Fruit fly (Drosophila melanogaster) whole organism, prepupa: ENCODE results near the gene CG11382.

Experiments used
- Blimp-1 ChIP-seq: fragments of 200-800 bp; sonication (Bioruptor generic); optimal IDR thresholded peaks from 3 replicates; lab custom pipeline; 2017; ENCODE audit warnings: missing biosample characterization, missing genetic modification characterization, mild to moderate bottlenecking, moderate library complexity, missing genetic modification reagents
- CG10631 ChIP-seq: fragments of 200-800 bp; sonication (Bioruptor generic); optimal IDR thresholded peaks from 2 replicates; lab custom pipeline; 2016; ENCODE audit warnings: missing biosample characterization, missing genetic modification characterization
- CG11294 ChIP-seq: fragments of 200-800 bp; sonication (Bioruptor generic); IDR thresholded peaks from 2 replicates; pipeline ENCODE4 v1.3.6; 2022; ENCODE audit warnings: missing biosample characterization, missing genetic modification characterization
- CG15336 ChIP-seq: fragments of 200-800 bp; sonication (Bioruptor generic); IDR thresholded peaks from 2 replicates; pipeline ENCODE4 v1.3.6; 2022; ENCODE audit warnings: missing biosample characterization, missing genetic modification characterization
- CG1621 ChIP-seq: fragments of 200-800 bp; sonication (Bioruptor generic); optimal IDR thresholded peaks from 3 replicates; lab custom pipeline; 2018; ENCODE audit warnings: missing biosample characterization, mild to moderate bottlenecking, missing genetic modification characterization
- CG16779 ChIP-seq: fragments of 200-800 bp; sonication (Bioruptor generic); optimal IDR thresholded peaks from 3 replicates; lab custom pipeline; 2017; ENCODE audit warnings: missing biosample characterization, mild to moderate bottlenecking, missing genetic modification characterization
- CG31627 ChIP-seq: fragments of 200-800 bp; sonication (Bioruptor generic); optimal IDR thresholded peaks from 3 replicates; lab custom pipeline; 2016; ENCODE audit warnings: missing biosample characterization, missing genetic modification characterization
- CG32006 ChIP-seq: fragments of 200-800 bp; sonication (Bioruptor generic); optimal IDR thresholded peaks from 3 replicates; lab custom pipeline; 2017; ENCODE audit warnings: missing biosample characterization, mild to moderate bottlenecking, missing genetic modification characterization
- CG3919 ChIP-seq: fragments of 200-800 bp; sonication (Bioruptor generic); optimal IDR thresholded peaks from 3 replicates; lab custom pipeline; 2016; ENCODE audit warnings: missing biosample characterization, missing genetic modification characterization
- CG4318 ChIP-seq: fragments of 200-800 bp; sonication (Bioruptor generic); optimal IDR thresholded peaks from 3 replicates; lab custom pipeline; 2017; ENCODE audit warnings: missing biosample characterization, mild to moderate bottlenecking, missing genetic modification characterization
- CG6276 ChIP-seq: fragments of 200-800 bp; sonication (Bioruptor generic); optimal IDR thresholded peaks from 2 replicates; lab custom pipeline; 2017; ENCODE audit warnings: missing biosample characterization, mild to moderate bottlenecking, missing genetic modification characterization
- CG6792 ChIP-seq: fragments of 200-800 bp; sonication (Bioruptor generic); optimal IDR thresholded peaks from 3 replicates; lab custom pipeline; 2016; ENCODE audit warnings: missing biosample characterization, missing genetic modification characterization
- CG6808 ChIP-seq: fragments of 200-800 bp; sonication (Bioruptor generic); optimal IDR thresholded peaks from 3 replicates; lab custom pipeline; 2017; ENCODE audit warnings: missing biosample characterization, missing genetic modification characterization, mild to moderate bottlenecking, moderate library complexity, missing genetic modification reagents
- CG6854 ChIP-seq: fragments of 200-800 bp; sonication (Bioruptor generic); optimal IDR thresholded peaks from 2 replicates; lab custom pipeline; 2017; ENCODE audit warnings: missing biosample characterization, mild to moderate bottlenecking, missing genetic modification characterization
- CG7368 ChIP-seq: fragments of 200-800 bp; sonication (Bioruptor generic); optimal IDR thresholded peaks from 3 replicates; lab custom pipeline; 2016; ENCODE audit warnings: missing biosample characterization, missing genetic modification characterization
- CG8319 ChIP-seq: fragments of 200-800 bp; sonication (Bioruptor generic); optimal IDR thresholded peaks from 3 replicates; lab custom pipeline; 2016; ENCODE audit warnings: missing biosample characterization, missing genetic modification characterization
- CG8632 ChIP-seq: fragments of 200-800 bp; sonication (Bioruptor generic); optimal IDR thresholded peaks from 3 replicates; lab custom pipeline; 2016; ENCODE audit warnings: missing biosample characterization, missing genetic modification characterization
- CG9139 ChIP-seq: fragments of 200-800 bp; sonication (Bioruptor generic); optimal IDR thresholded peaks from 3 replicates; lab custom pipeline; 2017; ENCODE audit warnings: missing biosample characterization, mild to moderate bottlenecking, missing genetic modification characterization
- Eip75B ChIP-seq: fragments of 200-800 bp; sonication (Bioruptor generic); optimal IDR thresholded peaks from 3 replicates; lab custom pipeline; 2016; ENCODE audit warnings: missing biosample characterization, missing genetic modification characterization
- Eip78C ChIP-seq: fragments of 200-800 bp; sonication (Bioruptor generic); peaks from one replicate; lab custom pipeline; 2016; ENCODE audit warnings: missing biosample characterization, missing genetic modification characterization
- Eip93F ChIP-seq: fragments of 200-800 bp; sonication (Bioruptor generic); optimal IDR thresholded peaks from 2 replicates; lab custom pipeline; 2016; ENCODE audit warnings: missing biosample characterization, mild to moderate bottlenecking, missing genetic modification characterization
- Ets96B ChIP-seq: fragments of 200-800 bp; optimal IDR thresholded peaks from 2 replicates; lab custom pipeline; 2019; ENCODE audit warnings: missing biosample characterization, mild to moderate bottlenecking, missing genetic modification characterization, moderate library complexity
- Gug ChIP-seq: fragments of 200-800 bp; sonication (Bioruptor generic); IDR thresholded peaks from 2 replicates; pipeline ENCODE4 v1.3.6; 2022; ENCODE audit warnings: missing biosample characterization, missing genetic modification characterization
- Hr4 ChIP-seq: fragments of 200-800 bp; sonication (Bioruptor generic); optimal IDR thresholded peaks from 3 replicates; lab custom pipeline; 2016; ENCODE audit warnings: missing biosample characterization, missing genetic modification characterization
- Lpt ChIP-seq: fragments of 200-800 bp; sonication (Bioruptor generic); optimal IDR thresholded peaks from 3 replicates; lab custom pipeline; 2016; ENCODE audit warnings: missing biosample characterization, missing genetic modification characterization
- Met ChIP-seq: fragments of 200-800 bp; sonication (Bioruptor generic); optimal IDR thresholded peaks from 3 replicates; lab custom pipeline; 2016; ENCODE audit warnings: missing biosample characterization, missing genetic modification characterization
- OdsH ChIP-seq: fragments of 200-800 bp; sonication (Bioruptor generic); optimal IDR thresholded peaks from 3 replicates; lab custom pipeline; 2016; ENCODE audit warnings: missing biosample characterization, missing genetic modification characterization
- Smox ChIP-seq: fragments of 200-800 bp; sonication (Bioruptor generic); optimal IDR thresholded peaks from 3 replicates; lab custom pipeline; 2016; ENCODE audit warnings: missing biosample characterization, missing genetic modification characterization
- Sox14 ChIP-seq: fragments of 200-800 bp; sonication (Bioruptor generic); optimal IDR thresholded peaks from 3 replicates; lab custom pipeline; 2016; ENCODE audit warnings: missing biosample characterization, missing genetic modification characterization
- Sox15 ChIP-seq: fragments of 200-800 bp; sonication (Bioruptor generic); optimal IDR thresholded peaks from 3 replicates; lab custom pipeline; 2016; ENCODE audit warnings: missing biosample characterization, missing genetic modification characterization
- achi ChIP-seq: fragments of 200-800 bp; sonication (Bioruptor generic); optimal IDR thresholded peaks from 3 replicates; lab custom pipeline; 2016; ENCODE audit warnings: missing biosample characterization, missing genetic modification characterization
- acj6 ChIP-seq: fragments of 200-800 bp; sonication (Bioruptor generic); optimal IDR thresholded peaks from 3 replicates; lab custom pipeline; 2016; ENCODE audit warnings: missing biosample characterization, missing genetic modification characterization
- dac ChIP-seq: fragments of 200-800 bp; sonication (Bioruptor generic); optimal IDR thresholded peaks from 2 replicates; lab custom pipeline; 2017; ENCODE audit warnings: missing biosample characterization, mild to moderate bottlenecking, missing genetic modification characterization
- dsx ChIP-seq: fragments of 200-800 bp; optimal IDR thresholded peaks from 3 replicates; lab custom pipeline; 2019; ENCODE audit warnings: missing biosample characterization, mild to moderate bottlenecking, missing genetic modification characterization, moderate library complexity; ENCODE audit not compliant: poor library complexity, severe bottlenecking
- eg ChIP-seq: fragments of 200-800 bp; sonication (Bioruptor generic); IDR thresholded peaks from 3 replicates; pipeline ENCODE4 v1.3.6; 2022; ENCODE audit warnings: missing biosample characterization, missing genetic modification characterization
- esn ChIP-seq: fragments of 200-800 bp; sonication (Bioruptor generic); optimal IDR thresholded peaks from 2 replicates; lab custom pipeline; 2016; ENCODE audit warnings: missing biosample characterization, mild to moderate bottlenecking, missing genetic modification characterization, moderate library complexity
- lz ChIP-seq: fragments of 200-800 bp; sonication (Bioruptor generic); optimal IDR thresholded peaks from 3 replicates; lab custom pipeline; 2016; ENCODE audit warnings: missing biosample characterization, missing genetic modification characterization
- net ChIP-seq: fragments of 200-800 bp; sonication (Bioruptor generic); optimal IDR thresholded peaks from 3 replicates; lab custom pipeline; 2016; ENCODE audit warnings: missing biosample characterization, missing genetic modification characterization
- pdm3 ChIP-seq: fragments of 200-800 bp; sonication (Bioruptor generic); optimal IDR thresholded peaks from 3 replicates; lab custom pipeline; 2016; ENCODE audit warnings: missing biosample characterization, missing genetic modification characterization
- salr ChIP-seq, 2 experiments: fragments of 200-800 bp; sonication (Bioruptor generic); optimal IDR thresholded peaks; 3 replicates each; lab custom pipeline; 2016 to 2018; ENCODE audit warnings: missing biosample characterization in 2 of 2, missing genetic modification characterization in 2 of 2, mild to moderate bottlenecking in 1 of 2
- spab ChIP-seq: fragments of 200-800 bp; sonication (Bioruptor generic); optimal IDR thresholded peaks from 2 replicates; lab custom pipeline; 2017; ENCODE audit warnings: missing biosample characterization, mild to moderate bottlenecking, missing genetic modification characterization, missing genetic modification reagents
- ss ChIP-seq, 2 experiments: fragments of 200-800 bp; sonication (Bioruptor generic); optimal IDR thresholded peaks; 2 replicates in 1 of 2; 3 replicates in 1 of 2; lab custom pipeline; 2017 to 2018; ENCODE audit warnings: mild to moderate bottlenecking in 2 of 2, missing biosample characterization in 2 of 2, missing genetic modification characterization in 2 of 2, moderate library complexity in 1 of 2
- svp ChIP-seq: fragments of 200-800 bp; sonication (Bioruptor generic); peaks from one replicate; lab custom pipeline; 2016; ENCODE audit warnings: missing biosample characterization, missing genetic modification characterization
- topi ChIP-seq: fragments of 200-800 bp; sonication (Bioruptor generic); optimal IDR thresholded peaks from 3 replicates; lab custom pipeline; 2016; ENCODE audit warnings: missing biosample characterization, missing genetic modification characterization

Gene CG11382

DNA sequence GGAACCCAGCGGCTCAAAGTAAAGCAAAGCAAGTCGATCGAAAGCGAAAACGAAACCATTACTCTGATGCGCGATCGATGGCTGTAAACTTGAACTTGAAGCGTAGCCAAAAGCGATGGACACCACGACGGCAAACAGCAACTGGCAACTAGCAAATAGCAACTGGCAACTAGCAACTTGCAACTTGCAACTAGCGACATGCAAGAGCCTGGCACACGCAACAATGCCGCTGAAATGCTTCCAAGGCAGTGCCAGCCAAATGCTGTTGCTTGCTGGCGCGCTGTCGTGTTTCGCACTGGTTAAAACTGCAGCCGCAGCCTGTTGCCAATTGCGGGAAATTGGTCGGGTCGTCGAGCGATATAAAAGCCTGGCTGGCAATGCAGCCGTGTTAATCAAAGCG, 28.4 kb upstream of the CG11382 start, which contains the start of gene CG14627:
Gene CG14627, plus strand, starts transcription at position 301 of the 400 bp plus-strand sequence.
- TF ChIP-seq Eip78C (GFP tag; lab: Kevin White, UChicago) (peak; percentile 11), salr (GFP tag; optimal IDR thresholded peaks at IDR 0.05; lab: Kevin White, UChicago) (no peak)
- TF ChIP-seq, all 60 proteins: peak for 1

DNA sequence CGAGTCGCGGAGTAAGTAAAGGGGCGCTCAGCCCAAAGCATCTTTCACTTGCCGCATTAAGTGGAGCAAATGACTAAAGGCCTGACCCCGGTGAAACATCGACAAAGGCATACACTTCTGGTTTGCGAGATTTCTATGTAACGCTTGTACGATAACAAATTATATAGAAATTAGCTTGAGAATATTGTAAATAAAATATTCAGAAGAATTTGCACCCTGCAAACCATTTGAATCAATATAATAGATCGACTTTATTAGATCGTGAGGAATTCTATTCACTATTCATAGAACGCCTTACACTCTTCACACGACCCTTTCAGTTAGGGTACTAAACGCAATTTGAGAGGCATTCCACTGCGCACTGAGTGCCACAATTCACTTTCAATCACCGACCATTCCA, 26.0 kb upstream of the CG11382 start:
- TF ChIP-seq Sox14 (GFP tag; lab: Kevin White, UChicago) (no peak), svp (peak; percentile 16), Blimp-1 (no peak)
- TF ChIP-seq, all 60 proteins: peak for 1

DNA sequence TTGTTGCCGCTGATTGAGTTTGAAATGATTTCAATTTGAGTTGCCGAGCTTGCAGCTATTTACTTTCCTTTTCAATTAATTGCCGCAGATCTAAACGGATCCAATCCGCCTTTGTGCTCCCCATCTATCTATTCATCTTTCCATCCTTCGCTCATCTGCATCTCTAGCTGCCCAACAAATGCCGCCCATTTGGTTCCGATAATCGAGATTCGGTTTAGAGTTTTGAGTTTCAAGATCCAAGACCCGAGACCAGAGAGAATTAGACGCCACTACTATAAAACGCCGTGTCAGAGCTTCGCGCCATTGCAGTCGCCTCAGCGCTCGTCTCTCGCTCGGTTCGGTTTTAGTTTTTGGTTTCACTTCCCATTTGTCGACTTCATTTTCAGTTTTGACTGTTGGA, 25.3 kb upstream of the CG11382 start, which contains the start of gene CG14626:
Gene CG14626, plus strand, starts transcription at position 301 of the 400 bp plus-strand sequence.
- no peak for TF ChIP-seq ss (GFP tag; optimal IDR thresholded peaks at IDR 0.05; lab: Kevin White, UChicago)
- TF ChIP-seq esn, result no peak
- no peak for TF ChIP-seq topi (GFP tag; lab: Kevin White, UChicago)
- no peak for TF ChIP-seq CG8632
- no peak for TF ChIP-seq dac (GFP tag; lab: Kevin White, UChicago)
- no peak for TF ChIP-seq CG6808 (GFP tag; lab: Kevin White, UChicago)
- no peak for TF ChIP-seq CG11294 (GFP tag; lab: Robert Waterston, UW)
- no peak for TF ChIP-seq Eip93F

DNA sequence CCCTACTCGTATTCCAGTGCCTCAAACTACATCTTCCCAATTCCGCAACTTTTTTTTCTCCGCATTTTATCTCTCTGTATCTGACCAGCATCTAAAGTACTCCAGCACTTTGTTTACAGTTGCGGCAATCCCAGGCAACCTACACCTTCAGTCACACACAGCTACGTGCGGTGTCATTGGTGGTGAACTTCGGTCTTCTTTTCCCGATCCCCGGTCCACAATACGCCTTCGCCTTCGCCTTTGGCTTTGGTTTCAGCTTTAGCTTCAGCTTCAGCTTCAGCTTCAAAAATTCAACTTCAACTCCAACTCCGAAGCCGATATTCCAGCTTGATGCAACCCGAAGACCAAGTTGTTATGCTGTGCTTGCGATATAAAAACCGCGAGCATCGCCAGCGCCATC, 18.8 kb upstream of the CG11382 start, which contains the start of gene CG11380:
Gene CG11380, plus strand, starts transcription at position 301 of the 400 bp plus-strand sequence.
- peak; percentile 47 for TF ChIP-seq svp
- TF ChIP-seq ss (GFP tag; optimal IDR thresholded peaks at IDR 0.05; lab: Kevin White, UChicago), result no peak

DNA sequence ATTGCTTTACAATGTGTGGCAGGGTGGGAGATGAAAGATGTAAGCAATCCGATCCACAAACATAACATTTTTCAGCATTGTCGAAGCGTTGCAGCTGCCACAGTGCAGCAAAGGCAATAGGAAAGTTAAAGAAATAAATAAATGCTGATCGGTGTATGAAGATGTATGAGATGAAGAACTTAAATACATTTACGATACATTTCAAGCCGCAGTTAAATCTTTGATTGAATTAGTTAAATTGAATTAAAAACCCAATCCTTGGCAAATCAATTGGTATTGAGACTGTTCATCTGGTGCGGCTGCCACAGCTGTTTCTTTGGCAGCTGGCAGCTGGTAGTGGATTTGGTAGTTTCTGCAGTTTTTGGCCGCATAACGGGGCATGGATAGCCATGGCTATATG, 11.9 kb upstream of the CG11382 start:
- TF ChIP-seq CG8319 (no peak), dsx (GFP tag; lab: Kevin White, UChicago) (no peak), topi (GFP tag; lab: Kevin White, UChicago) (no peak), pdm3 (no peak), CG6854 (GFP tag; lab: Kevin White, UChicago) (no peak), CG9139 (GFP tag; lab: Kevin White, UChicago) (no peak), spab (GFP tag; lab: Kevin White, UChicago) (no peak), eg (GFP tag; lab: Robert Waterston, UW) (peak; percentile 78), CG31627 (no peak), CG1621 (no peak), CG8632 (no peak), OdsH (GFP tag; lab: Kevin White, UChicago) (no peak), Blimp-1 (no peak), CG15336 (GFP tag; lab: Robert Waterston, UW) (peak; percentile 85), ss (GFP tag; optimal IDR thresholded peaks at IDR 0.05; lab: Kevin White, UChicago) (no peak), Lpt (GFP tag; lab: Kevin White, UChicago) (peak; percentile 7), CG10631 (no peak), achi (GFP tag; lab: Kevin White, UChicago) (no peak), acj6 (GFP tag; lab: Kevin White, UChicago) (no peak), CG6276 (GFP tag; lab: Kevin White, UChicago) (no peak), CG32006 (GFP tag; lab: Kevin White, UChicago) (peak; percentile 64), Gug (peak; percentile 56), net (no peak), lz (GFP tag; lab: Kevin White, UChicago) (no peak), Ets96B (tag; lab: Kevin White, UChicago) (no peak), dac (GFP tag; lab: Kevin White, UChicago) (no peak), CG4318 (peak; percentile 47), Smox (GFP tag; lab: Kevin White, UChicago) (no peak), Hr4 (GFP tag; lab: Kevin White, UChicago) (peak; percentile 19), CG7368 (GFP tag; lab: Kevin White, UChicago) (no peak), Met (GFP tag; lab: Kevin White, UChicago) (no peak), CG16779 (tag; lab: Kevin White, UChicago) (no peak), CG6792 (GFP tag; lab: Kevin White, UChicago) (no peak), Eip75B (GFP tag; lab: Kevin White, UChicago) (no peak), Sox15 (no peak), CG3919 (GFP tag; lab: Kevin White, UChicago) (no peak)
